Fruit fly (Drosophila melanogaster) whole organism: ENCODE results near the gene CG34453.

Experiments used
- Dll ChIP-seq: fragments of >200 bp; optimal IDR thresholded peaks from 2 replicates; lab custom pipeline; 2017
- pan ChIP-seq: fragments of >200 bp; optimal IDR thresholded peaks from 2 replicates; lab custom pipeline; 2017

- TF ChIP-seq Dll (lab: Kevin White, UChicago) = no peak
- no peak for TF ChIP-seq pan (lab: Kevin White, UChicago)
These were observed 13.6 kb upstream of the CG34453 start for dm6 chr3L:246644-247199.
